Fruit fly (Drosophila melanogaster): ENCODE results near the gene CG32512.

The CG32512 gene

dm6 chrX:21035208-21035937 lies 32.0 kb downstream of the CG32512 start, which contains the start of gene Ntf-2:
Gene Ntf-2 (plus strand): TSS chrX:21035469.
- TF ChIP-seq CTCF (optimal IDR thresholded peaks at IDR 0.05): no peak
- TF ChIP-seq CG8478 (optimal IDR thresholded peaks at IDR 0.05): no peak

DNA sequence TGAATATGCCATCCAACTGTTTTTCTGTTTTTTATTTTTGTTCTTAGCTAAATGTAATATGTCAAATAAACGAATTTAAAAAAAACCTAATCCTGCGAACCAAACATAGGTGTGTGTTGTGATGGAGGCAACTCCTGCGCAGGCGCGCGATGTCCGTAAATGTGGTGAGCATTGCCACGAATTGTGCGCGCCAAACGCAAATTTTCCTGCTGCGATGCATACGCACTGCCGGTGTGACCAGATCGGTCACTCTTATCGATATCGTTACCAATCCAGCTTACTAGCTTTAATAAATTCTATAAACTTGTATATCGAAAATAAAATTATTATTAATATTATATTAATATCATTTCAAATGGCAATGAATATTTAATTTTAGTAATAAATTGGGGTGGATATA lies 32.7 kb downstream of the CG32512 start:
- no peak for TF ChIP-seq CG8478 (optimal IDR thresholded peaks at IDR 0.05)
- TF ChIP-seq CTCF (optimal IDR thresholded peaks at IDR 0.05): no peak

DNA sequence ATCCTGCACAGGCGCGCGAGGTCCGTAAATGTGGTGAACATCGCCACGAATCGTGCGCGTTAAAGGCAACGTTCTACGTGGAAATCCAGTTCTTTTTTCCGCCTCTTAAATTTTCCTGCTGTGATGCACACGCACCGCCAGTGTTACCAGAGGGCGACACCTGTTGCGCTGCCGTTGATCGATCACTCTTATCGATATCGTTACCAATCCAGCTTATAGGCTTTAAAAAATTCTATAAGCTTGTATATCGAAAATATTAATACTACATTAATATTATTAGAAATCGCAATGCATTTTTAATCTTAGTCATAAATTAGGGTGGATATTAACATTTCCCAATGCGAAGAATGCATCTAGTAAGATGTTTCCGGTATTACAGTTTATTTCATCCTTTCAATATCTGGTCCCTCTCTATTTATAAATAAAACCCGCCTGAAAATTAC lies 35.5 kb downstream of the CG32512 start, which contains the start of gene CG1529:
TSS of gene CG1529 (minus strand) at position 132 of the 443 bp plus-strand sequence.
- no peak for TF ChIP-seq CTCF (optimal IDR thresholded peaks at IDR 0.05)
- no peak for TF ChIP-seq CG8478 (optimal IDR thresholded peaks at IDR 0.05)

- no peak for TF ChIP-seq CTCF (optimal IDR thresholded peaks at IDR 0.05)
- no peak for TF ChIP-seq CG8478 (optimal IDR thresholded peaks at IDR 0.05)
These were observed 39.3 kb downstream of the CG32512 start, which contains the start of gene CG1532 for dm6 chrX:21027929-21028575. Gene CG1532 (minus strand): TSS chrX:21028361.

- TF ChIP-seq CTCF (optimal IDR thresholded peaks at IDR 0.05) (no peak), CG8478 (optimal IDR thresholded peaks at IDR 0.05) (no peak)
These were observed 41.6 kb downstream of the CG32512 start, which contains the start of gene r-cup for dm6 chrX:21025788-21026187. Gene r-cup (minus strand): TSS chrX:21025888.

- TF ChIP-seq CTCF (optimal IDR thresholded peaks at IDR 0.05) (peak; percentile 43 to 67), CG8478 (optimal IDR thresholded peaks at IDR 0.05) (no peak)
These were observed 49.8 kb downstream of the CG32512 start for dm6 chrX:21017568-21017967.
